Fruit fly (Drosophila melanogaster): ENCODE results near the gene ss.

DNA sequence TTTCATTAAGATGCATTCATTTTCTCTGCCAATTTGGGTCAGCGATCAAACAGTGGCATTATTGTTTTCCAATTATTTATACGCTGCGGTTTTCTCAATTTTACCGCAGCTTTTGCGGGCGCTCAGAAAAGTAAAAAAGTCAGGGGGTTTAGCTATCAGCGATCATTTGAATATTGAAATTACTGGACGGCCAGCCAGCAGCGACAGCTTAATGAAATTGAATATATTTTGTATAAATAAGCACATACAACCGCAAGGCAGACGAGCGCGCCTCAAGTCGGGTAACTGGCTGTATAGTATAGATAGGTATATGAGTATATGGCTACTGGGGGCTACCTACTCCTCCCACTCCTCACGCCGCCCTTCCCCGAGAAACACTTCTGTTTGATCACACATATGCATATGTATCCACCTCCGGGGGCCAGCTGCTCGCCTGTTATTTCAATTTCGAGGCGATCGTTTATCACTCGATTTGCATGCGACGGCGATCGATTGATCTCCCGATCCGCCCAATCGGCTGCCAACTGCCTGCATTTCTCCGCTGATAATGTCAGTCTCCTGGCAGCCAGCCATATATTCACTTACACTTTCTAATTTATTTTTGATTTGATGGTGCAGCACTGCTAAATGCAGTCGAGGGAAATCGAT is 47.2 kb downstream of the ss start:
- TF ChIP-seq Sin3A (optimal IDR thresholded peaks at IDR 0.05) (no peak), insv (optimal IDR thresholded peaks at IDR 0.05) (no peak), ttk (optimal IDR thresholded peaks at IDR 0.05) (no peak), psq (optimal IDR thresholded peaks at IDR 0.05) (no peak), Myc (optimal IDR thresholded peaks at IDR 0.05) (no peak), h (optimal IDR thresholded peaks at IDR 0.05) (no peak)
